Worm (Caenorhabditis elegans): Measurements from ENCODE around the gene nas-29.
"Not testable (repeated sequence)": the region's sequence is repeated elsewhere in the genome, so short reads cannot be mapped to it uniquely, and the experiment has no call there.

nas-29 gene

ce11 chrII:5158774-5159173 lies 16.9 kb upstream of the nas-29 start, which contains the start of gene F58A6.9:
F58A6.9 (minus strand) TSS chrII:5158874.
- TF ChIP-seq ceh-82 (tag; optimal IDR thresholded peaks at IDR 0.05); sma-9 (GFP tag; optimal IDR thresholded peaks at IDR 0.05); sma-9 (tag; optimal IDR thresholded peaks at IDR 0.05); nhr-25 (tag; optimal IDR thresholded peaks at IDR 0.05): not testable (repeated sequence)

ce11 chrII:5157525-5157924 lies 15.7 kb upstream of the nas-29 start, which contains the start of gene srb-13:
srb-13 (minus strand) TSS chrII:5157625.
- TF ChIP-seq R02D3.7 (tag; optimal IDR thresholded peaks at IDR 0.05) = no peak
- TF ChIP-seq Y55F3AM.14 (GFP tag; optimal IDR thresholded peaks at IDR 0.05) = no peak

ce11 chrII:5156983-5157382 lies 15.1 kb upstream of the nas-29 start, which contains the start of gene msp-45:
msp-45 (minus strand) TSS chrII:5157083.
- TF ChIP-seq ztf-4 (tag; optimal IDR thresholded peaks at IDR 0.05) (no peak), R02D3.7 (tag; optimal IDR thresholded peaks at IDR 0.05) (no peak), ztf-11 (tag; optimal IDR thresholded peaks at IDR 0.05) (no peak), dmd-4 (tag; optimal IDR thresholded peaks at IDR 0.05) (no peak)

- TF ChIP-seq zag-1 (tag; optimal IDR thresholded peaks at IDR 0.05) (no peak), nhr-10 (tag; optimal IDR thresholded peaks at IDR 0.05) (no peak), ceh-82 (tag; optimal IDR thresholded peaks at IDR 0.05) (no peak), ztf-11 (tag; optimal IDR thresholded peaks at IDR 0.05) (no peak), unc-62 (GFP tag; optimal IDR thresholded peaks at IDR 0.05) (no peak), mab-5 (tag; optimal IDR thresholded peaks at IDR 0.05) (no peak), peb-1 (tag; optimal IDR thresholded peaks at IDR 0.05) (no peak), unc-55 (GFP tag; optimal IDR thresholded peaks at IDR 0.05) (no peak), sem-4 (tag; optimal IDR thresholded peaks at IDR 0.05) (no peak), unc-39 (tag; optimal IDR thresholded peaks at IDR 0.05) (no peak), snpc-4 (tag; optimal IDR thresholded peaks at IDR 0.05) (no peak), crh-2 (tag; optimal IDR thresholded peaks at IDR 0.05) (no peak), nhr-129 (tag; optimal IDR thresholded peaks at IDR 0.05) (no peak), lin-13 (GFP tag; optimal IDR thresholded peaks at IDR 0.05) (no peak), dmd-4 (tag; optimal IDR thresholded peaks at IDR 0.05) (no peak), fos-1 (tag; optimal IDR thresholded peaks at IDR 0.05) (no peak), lin-11 (tag; optimal IDR thresholded peaks at IDR 0.05) (no peak)
Observed at ce11 chrII:5154540-5154939, 12.7 kb upstream of the nas-29 start, which contains the start of gene srb-12. srb-12 (minus strand) TSS chrII:5154640.

ce11 chrII:5150829-5151228 lies 9.0 kb upstream of the nas-29 start, which contains the start of gene srb-16:
srb-16 (minus strand) TSS chrII:5150929.
- TF ChIP-seq ceh-16 (tag; optimal IDR thresholded peaks at IDR 0.05) (no peak), skn-1 (tag; optimal IDR thresholded peaks at IDR 0.05) (no peak), sma-9 (GFP tag; optimal IDR thresholded peaks at IDR 0.05) (no peak), sma-9 (tag; optimal IDR thresholded peaks at IDR 0.05) (no peak), unc-55 (GFP tag; optimal IDR thresholded peaks at IDR 0.05) (no peak), mdl-1 (tag; optimal IDR thresholded peaks at IDR 0.05) (no peak), egl-27 (tag; optimal IDR thresholded peaks at IDR 0.05) (no peak), fos-1 (tag; optimal IDR thresholded peaks at IDR 0.05) (no peak), mbf-1 (tag; optimal IDR thresholded peaks at IDR 0.05) (no peak), R02D3.7 (tag; optimal IDR thresholded peaks at IDR 0.05) (no peak), lin-11 (tag; optimal IDR thresholded peaks at IDR 0.05) (no peak), nhr-23 (tag; optimal IDR thresholded peaks at IDR 0.05) (no peak), ztf-11 (tag; optimal IDR thresholded peaks at IDR 0.05) (no peak), elt-1 (tag; optimal IDR thresholded peaks at IDR 0.05) (no peak), C34F6.9 (tag; optimal IDR thresholded peaks at IDR 0.05) (no peak), blmp-1 (tag; optimal IDR thresholded peaks at IDR 0.05; ENCODE audit: insufficient read depth) (no peak), elt-3 (tag; optimal IDR thresholded peaks at IDR 0.05) (no peak), lin-39 (tag; optimal IDR thresholded peaks at IDR 0.05) (no peak)

ce11 chrII:5148349-5148748 lies 6.5 kb upstream of the nas-29 start, which contains the start of gene F58A6.5:
F58A6.5 (minus strand) TSS chrII:5148449.
- TF ChIP-seq fos-1 (tag; optimal IDR thresholded peaks at IDR 0.05) (no peak), nhr-77 (tag; optimal IDR thresholded peaks at IDR 0.05) (no peak), blmp-1 (tag; optimal IDR thresholded peaks at IDR 0.05; ENCODE audit: insufficient read depth) (no peak), nhr-11 (tag; optimal IDR thresholded peaks at IDR 0.05) (no peak), elt-1 (tag; optimal IDR thresholded peaks at IDR 0.05) (no peak), lin-13 (GFP tag; optimal IDR thresholded peaks at IDR 0.05) (no peak), nhr-21 (tag; optimal IDR thresholded peaks at IDR 0.05) (no peak), C34F6.9 (tag; optimal IDR thresholded peaks at IDR 0.05) (no peak), ZK546.5 (tag; optimal IDR thresholded peaks at IDR 0.05) (no peak), skn-1 (tag; optimal IDR thresholded peaks at IDR 0.05) (no peak), nhr-129 (tag; optimal IDR thresholded peaks at IDR 0.05) (no peak), unc-62 (GFP tag; optimal IDR thresholded peaks at IDR 0.05) (no peak), alr-1 (tag; optimal IDR thresholded peaks at IDR 0.05) (no peak), nhr-12 (tag; optimal IDR thresholded peaks at IDR 0.05) (no peak), ama-1 (optimal IDR thresholded peaks at IDR 0.05) (no peak), elt-3 (tag; optimal IDR thresholded peaks at IDR 0.05) (no peak), lin-39 (tag; optimal IDR thresholded peaks at IDR 0.05) (no peak)
